Fruit fly (Drosophila melanogaster) whole organism, embryonic: ENCODE measurements around the gene trv.

Experiments
- CG10209 ChIP-seq: fragments of 200-800 bp; sonication (Bioruptor generic); optimal IDR thresholded peaks from 3 replicates; lab custom pipeline; 2017; ENCODE audit warnings: missing biosample characterization, mild to moderate bottlenecking, missing genetic modification characterization, missing genetic modification reagents
- CG11504 ChIP-seq: fragments of 200-800 bp; sonication (Bioruptor generic); optimal IDR thresholded peaks from 3 replicates; lab custom pipeline; 2019; ENCODE audit warnings: missing biosample characterization, mild to moderate bottlenecking, missing genetic modification characterization, moderate library complexity
- CG11696 ChIP-seq: fragments of 200-800 bp; sonication (Bioruptor generic); IDR thresholded peaks from 2 replicates; pipeline ENCODE4 v1.3.6; 2022; ENCODE audit warnings: missing biosample characterization, missing genetic modification characterization
- CG11723 ChIP-seq: fragments of 200-800 bp; sonication (Bioruptor generic); optimal IDR thresholded peaks from 2 replicates; lab custom pipeline; 2017; ENCODE audit warnings: missing biosample characterization, mild to moderate bottlenecking, missing genetic modification characterization
- CG13894 ChIP-seq: fragments of 200-800 bp; sonication (Bioruptor generic); optimal IDR thresholded peaks from 3 replicates; lab custom pipeline; 2018; ENCODE audit warnings: missing biosample characterization, mild to moderate bottlenecking, missing genetic modification characterization, moderate library complexity
- CG14050 ChIP-seq: fragments of 200-800 bp; sonication (Bioruptor generic); IDR thresholded peaks from 3 replicates; pipeline ENCODE4 v1.3.6; 2022; ENCODE audit warnings: missing biosample characterization, missing genetic modification characterization
- CG16779 ChIP-seq: fragments of 200-800 bp; sonication (Bioruptor generic); IDR thresholded peaks from 2 replicates; pipeline ENCODE4 v1.3.6; 2022; ENCODE audit warnings: missing biosample characterization, missing genetic modification characterization
- CG2678 ChIP-seq: fragments of 200-800 bp; sonication (Bioruptor generic); optimal IDR thresholded peaks from 3 replicates; lab custom pipeline; 2019; ENCODE audit warnings: missing biosample characterization, mild to moderate bottlenecking, missing genetic modification characterization, moderate library complexity
- CG33213 ChIP-seq: fragments of 200-800 bp; sonication (Bioruptor generic); optimal IDR thresholded peaks from 3 replicates; lab custom pipeline; 2016; ENCODE audit warnings: missing biosample characterization, missing genetic modification characterization
- CG7357 ChIP-seq: fragments of 200-800 bp; sonication (Bioruptor generic); IDR thresholded peaks from 3 replicates; pipeline ENCODE4 v1.3.6; 2022; ENCODE audit warnings: missing biosample characterization, missing genetic modification characterization
- CG7556 ChIP-seq: fragments of 200-800 bp; sonication (Bioruptor generic); optimal IDR thresholded peaks from 2 replicates; lab custom pipeline; 2017; ENCODE audit warnings: missing biosample characterization, mild to moderate bottlenecking, missing genetic modification characterization
- CG8281 ChIP-seq: fragments of 200-800 bp; sonication (Bioruptor generic); optimal IDR thresholded peaks from 2 replicates; lab custom pipeline; 2018; ENCODE audit warnings: missing biosample characterization, mild to moderate bottlenecking, missing genetic modification characterization, moderate library complexity
- CG8388 ChIP-seq: fragments of 200-800 bp; sonication (Bioruptor generic); optimal IDR thresholded peaks from 2 replicates; lab custom pipeline; 2019; ENCODE audit warnings: missing biosample characterization, mild to moderate bottlenecking, missing genetic modification characterization, moderate library complexity
- CG8765 ChIP-seq: fragments of 200-800 bp; sonication (Bioruptor generic); IDR thresholded peaks from 2 replicates; pipeline ENCODE4 v1.3.6; 2022; ENCODE audit warnings: missing biosample characterization, missing genetic modification characterization
- CG9876 ChIP-seq: fragments of 200-800 bp; sonication (Bioruptor generic); optimal IDR thresholded peaks from 2 replicates; lab custom pipeline; 2016; ENCODE audit warnings: missing biosample characterization, missing genetic modification characterization
- Dip2 ChIP-seq: fragments of 200-800 bp; sonication (Bioruptor generic); IDR thresholded peaks from 2 replicates; pipeline ENCODE4 v1.3.6; 2022; ENCODE audit warnings: missing biosample characterization, missing genetic modification characterization
- Dll ChIP-seq: fragments of 200-800 bp; sonication (Bioruptor generic); IDR thresholded peaks from 4 replicates; pipeline ENCODE4 v1.3.6; 2022; ENCODE audit warnings: missing biosample characterization, missing genetic modification characterization; ENCODE audit not compliant: partially characterized antibody
- Gsc ChIP-seq: fragments of 200-800 bp; sonication (Bioruptor generic); IDR thresholded peaks from 2 replicates; pipeline ENCODE4 v1.3.6; 2022; ENCODE audit warnings: missing biosample characterization, missing genetic modification characterization
- NC2β ChIP-seq: fragments of 200-800 bp; sonication (Bioruptor generic); optimal IDR thresholded peaks from 2 replicates; lab custom pipeline; 2016; ENCODE audit warnings: missing biosample characterization, missing genetic modification characterization
- Poxn ChIP-seq: fragments of 200-800 bp; sonication (Bioruptor generic); IDR thresholded peaks from 2 replicates; pipeline ENCODE4 v1.3.6; 2022; ENCODE audit warnings: missing biosample characterization, missing genetic modification characterization
- Rfx ChIP-seq: fragments of 200-800 bp; sonication (Bioruptor generic); IDR thresholded peaks from 2 replicates; pipeline ENCODE4 v1.3.6; 2022; ENCODE audit warnings: missing biosample characterization, missing genetic modification characterization
- Rx ChIP-seq: fragments of 200-800 bp; sonication (Bioruptor generic); IDR thresholded peaks from 2 replicates; pipeline ENCODE4 v1.3.6; 2022; ENCODE audit warnings: missing biosample characterization, missing genetic modification characterization
- Ssrp ChIP-seq: fragments of 200-800 bp; sonication (Bioruptor generic); optimal IDR thresholded peaks from 2 replicates; lab custom pipeline; 2018; ENCODE audit warnings: missing biosample characterization, mild to moderate bottlenecking, missing genetic modification characterization, moderate library complexity
- Stat92E ChIP-seq, 3 experiments: fragments of >200 bp in 2 of 3; fragments of 200-800 bp in 1 of 3; sonication (Bioruptor generic) in 1 of 3; optimal IDR thresholded peaks; 2 replicates each; lab custom pipeline; 2017 to 2019; ENCODE audit warnings: missing biosample characterization in 3 of 3, missing genetic modification characterization in 3 of 3, mild to moderate bottlenecking in 1 of 3, moderate library complexity in 1 of 3
- Tbp ChIP-seq: fragments of >200 bp; optimal IDR thresholded peaks from 2 replicates; lab custom pipeline; 2018; ENCODE audit warnings: missing biosample characterization, missing genetic modification characterization
- Trl ChIP-seq, 3 experiments: fragments of >200 bp in 2 of 3; fragments of 200-800 bp in 1 of 3; sonication (Bioruptor generic) in 1 of 3; optimal IDR thresholded peaks; 2 replicates in 1 of 3; 3 replicates in 2 of 3; lab custom pipeline; 2016 to 2017; ENCODE audit warnings: missing biosample characterization in 1 of 3, missing genetic modification characterization in 1 of 3
- ac ChIP-seq: fragments of 200-800 bp; sonication (Bioruptor generic); optimal IDR thresholded peaks from 3 replicates; lab custom pipeline; 2017; ENCODE audit warnings: missing biosample characterization, mild to moderate bottlenecking, missing genetic modification characterization
- amos ChIP-seq: fragments of 200-800 bp; sonication (Bioruptor generic); IDR thresholded peaks from 2 replicates; pipeline ENCODE4 v1.3.6; 2022; ENCODE audit warnings: missing biosample characterization, missing genetic modification characterization; ENCODE audit not compliant: partially characterized antibody
- corto ChIP-seq: fragments of 200-800 bp; sonication (Bioruptor generic); optimal IDR thresholded peaks from 2 replicates; lab custom pipeline; 2016; ENCODE audit warnings: missing biosample characterization, mild to moderate bottlenecking, missing genetic modification characterization, moderate library complexity
- dysf ChIP-seq: fragments of 200-800 bp; sonication (Bioruptor generic); IDR thresholded peaks from 3 replicates; pipeline ENCODE4 v1.3.6; 2022; ENCODE audit warnings: missing biosample characterization, missing genetic modification characterization
- eyg ChIP-seq: fragments of 200-800 bp; sonication (Bioruptor generic); optimal IDR thresholded peaks from 3 replicates; lab custom pipeline; 2016; ENCODE audit warnings: missing biosample characterization, missing genetic modification characterization
- fd64A ChIP-seq: fragments of 200-800 bp; sonication (Bioruptor generic); optimal IDR thresholded peaks from 3 replicates; lab custom pipeline; 2018; ENCODE audit warnings: missing biosample characterization, mild to moderate bottlenecking, missing genetic modification characterization
- fru ChIP-seq: fragments of >200 bp; optimal IDR thresholded peaks from 2 replicates; lab custom pipeline; 2017
- ftz-f1 ChIP-seq: fragments of 200-800 bp; sonication (Bioruptor generic); optimal IDR thresholded peaks from 2 replicates; lab custom pipeline; 2016; ENCODE audit warnings: missing biosample characterization, missing genetic modification characterization
- gcm2 ChIP-seq: fragments of 200-800 bp; sonication (Bioruptor generic); optimal IDR thresholded peaks from 2 replicates; lab custom pipeline; 2016; ENCODE audit warnings: missing biosample characterization, missing genetic modification characterization
- her ChIP-seq: fragments of 200-800 bp; sonication (Bioruptor generic); optimal IDR thresholded peaks from 2 replicates; lab custom pipeline; 2016; ENCODE audit warnings: missing biosample characterization, missing genetic modification characterization
- lbe ChIP-seq: fragments of 200-800 bp; sonication (Bioruptor generic); optimal IDR thresholded peaks from 2 replicates; lab custom pipeline; 2016; ENCODE audit warnings: missing biosample characterization, mild to moderate bottlenecking, missing genetic modification characterization
- maf-S ChIP-seq: fragments of 200-800 bp; sonication (Bioruptor generic); optimal IDR thresholded peaks from 2 replicates; lab custom pipeline; 2016; ENCODE audit warnings: missing biosample characterization, missing genetic modification characterization
- org-1 ChIP-seq: fragments of 200-800 bp; sonication (Bioruptor generic); optimal IDR thresholded peaks from 2 replicates; lab custom pipeline; 2017; ENCODE audit warnings: missing biosample characterization, missing genetic modification characterization
- otp ChIP-seq: fragments of 200-800 bp; sonication (Bioruptor generic); IDR thresholded peaks from 3 replicates; pipeline ENCODE4, ENCODE4 v1.3.6; 2022; ENCODE audit warnings: missing biosample characterization, missing genetic modification characterization
- repo ChIP-seq: fragments of 200-800 bp; sonication (Bioruptor generic); optimal IDR thresholded peaks from 2 replicates; lab custom pipeline; 2016; ENCODE audit warnings: missing biosample characterization, missing genetic modification characterization
- ro ChIP-seq: fragments of 200-800 bp; sonication (Bioruptor generic); IDR thresholded peaks from 2 replicates; pipeline ENCODE4 v1.3.6; 2022; ENCODE audit warnings: missing biosample characterization, missing genetic modification characterization
- run ChIP-seq: fragments of 200-800 bp; sonication (Bioruptor generic); optimal IDR thresholded peaks from 3 replicates; lab custom pipeline; 2018; ENCODE audit warnings: missing biosample characterization, mild to moderate bottlenecking, missing genetic modification characterization
- salm ChIP-seq: fragments of 200-800 bp; sonication (Bioruptor generic); optimal IDR thresholded peaks from 2 replicates; lab custom pipeline; 2018; ENCODE audit warnings: missing biosample characterization, mild to moderate bottlenecking, missing genetic modification characterization
- sens-2 ChIP-seq: fragments of 200-800 bp; sonication (Bioruptor generic); IDR thresholded peaks from 2 replicates; pipeline ENCODE4 v1.3.6; 2022; ENCODE audit warnings: missing biosample characterization, missing genetic modification characterization
- sim ChIP-seq: fragments of 200-800 bp; sonication (Bioruptor generic); IDR thresholded peaks from 2 replicates; pipeline ENCODE4 v1.3.6; 2022; ENCODE audit warnings: missing biosample characterization, missing genetic modification characterization
- sqz ChIP-seq: fragments of 200-800 bp; sonication (Bioruptor generic); optimal IDR thresholded peaks from 3 replicates; lab custom pipeline; 2018; ENCODE audit warnings: missing biosample characterization, mild to moderate bottlenecking, missing genetic modification characterization
- tgo ChIP-seq: fragments of 200-800 bp; sonication (Bioruptor generic); IDR thresholded peaks from 3 replicates; pipeline ENCODE4 v1.3.6; 2022; ENCODE audit warnings: missing biosample characterization, missing genetic modification characterization
- tio ChIP-seq: fragments of 200-800 bp; sonication (Bioruptor generic); optimal IDR thresholded peaks from 2 replicates; lab custom pipeline; 2017; ENCODE audit warnings: missing biosample characterization, missing genetic modification characterization, inconsistent platforms
- tup ChIP-seq: fragments of 200-800 bp; sonication (Bioruptor generic); optimal IDR thresholded peaks from 2 replicates; lab custom pipeline; 2016; ENCODE audit warnings: missing biosample characterization, mild to moderate bottlenecking, missing genetic modification characterization, moderate library complexity
- usp ChIP-seq: fragments of >200 bp; optimal IDR thresholded peaks from 2 replicates; lab custom pipeline; 2017; ENCODE audit warnings: missing biosample characterization, missing genetic modification characterization
- wdn ChIP-seq: fragments of 200-800 bp; sonication (Bioruptor generic); IDR thresholded peaks from 2 replicates; pipeline ENCODE4 v1.3.6; 2022; ENCODE audit warnings: missing biosample characterization, missing genetic modification characterization

The trv gene

dm6 chr3R:27987329-27987728, 39.1 kb upstream of the trv start (continued):
- TF ChIP-seq ftz-f1 (GFP tag; lab: Kevin White, UChicago) (no peak), repo (GFP tag; lab: Kevin White, UChicago) (no peak), sens-2 (GFP tag; lab: Robert Waterston, UW) (peak; percentile 25; the same call in 1 of the 2 replicates), lbe (GFP tag; lab: Kevin White, UChicago) (no peak), org-1 (GFP tag; lab: Kevin White, UChicago) (peak; percentile 28), CG8388 (peak; percentile 68), usp (GFP tag; lab: Kevin White, UChicago) (no peak), CG7357 (GFP tag; lab: Robert Waterston, UW) (peak; percentile 39; the same call in 1 of the 3 replicates), Rx (GFP tag; lab: Robert Waterston, UW) (no peak), fru (lab: Kevin White, UChicago) (no peak), CG13894 (peak; percentile 23), CG7556 (peak; percentile 67), CG9876 (no peak), CG10209 (peak; percentile 56), CG11723 (no peak), Dip2 (GFP tag; lab: Robert Waterston, UW) (no peak), CG16779 (GFP tag; lab: Robert Waterston, UW) (no peak), sqz (GFP tag; lab: Kevin White, UChicago) (peak; percentile 20), NC2β (GFP tag; lab: Kevin White, UChicago) (no peak), CG8281 (no peak), sim (GFP tag; lab: Robert Waterston, UW) (no peak), amos (GFP tag; lab: Robert Waterston, UW) (no peak), dysf (GFP tag; lab: Robert Waterston, UW) (peak; percentile 81; the same call in 2 of the 3 replicates), Stat92E (GFP tag; optimal IDR thresholded peaks at IDR 0.05; lab: Kevin White, UChicago) (no peak), tio (GFP tag; lab: Kevin White, UChicago) (peak; percentile 75), her (no peak), maf-S (GFP tag; lab: Kevin White, UChicago) (no peak), Tbp (no peak), corto (GFP tag; lab: Kevin White, UChicago) (no peak), eyg (GFP tag; lab: Kevin White, UChicago) (no peak), CG11696 (GFP tag; lab: Robert Waterston, UW) (0 out of 2 replicates have a peak, but pooled peaks have one; percentile 30), Trl (optimal IDR thresholded peaks at IDR 0.05; lab: Kevin White, UChicago) (no peak), Trl (GFP tag; optimal IDR thresholded peaks at IDR 0.05; lab: Kevin White, UChicago) (no peak), Dll (GFP tag; lab: Robert Waterston, UW) (no peak), Gsc (GFP tag; lab: Robert Waterston, UW) (no peak), wdn (peak; percentile 82), CG2678 (tag; lab: Kevin White, UChicago) (peak; percentile 85), gcm2 (GFP tag; lab: Kevin White, UChicago) (no peak), Rfx (peak; percentile 84), otp (GFP tag; lab: Robert Waterston, UW) (peak; percentile 56; the same call in 1 of the 3 replicates), CG14050 (GFP tag; lab: Robert Waterston, UW) (no peak; the same call in 2 of the 3 replicates), CG11504 (tag; lab: Kevin White, UChicago) (peak; percentile 79), salm (no peak), tup (no peak), CG33213 (GFP tag; lab: Kevin White, UChicago) (no peak), Poxn (GFP tag; lab: Robert Waterston, UW) (peak; percentile 53; the same call in 1 of the 2 replicates), ac (no peak), tgo (GFP tag; lab: Robert Waterston, UW) (peak; percentile 79), run (tag; lab: Kevin White, UChicago) (no peak), fd64A (GFP tag; lab: Kevin White, UChicago) (no peak), Ssrp (tag; lab: Kevin White, UChicago) (peak; percentile 70), CG8765 (GFP tag; lab: Robert Waterston, UW) (no peak), ro (GFP tag; lab: Robert Waterston, UW) (no peak)
